Fruit fly (Drosophila melanogaster): ENCODE data around the gene kmg.

DNA sequence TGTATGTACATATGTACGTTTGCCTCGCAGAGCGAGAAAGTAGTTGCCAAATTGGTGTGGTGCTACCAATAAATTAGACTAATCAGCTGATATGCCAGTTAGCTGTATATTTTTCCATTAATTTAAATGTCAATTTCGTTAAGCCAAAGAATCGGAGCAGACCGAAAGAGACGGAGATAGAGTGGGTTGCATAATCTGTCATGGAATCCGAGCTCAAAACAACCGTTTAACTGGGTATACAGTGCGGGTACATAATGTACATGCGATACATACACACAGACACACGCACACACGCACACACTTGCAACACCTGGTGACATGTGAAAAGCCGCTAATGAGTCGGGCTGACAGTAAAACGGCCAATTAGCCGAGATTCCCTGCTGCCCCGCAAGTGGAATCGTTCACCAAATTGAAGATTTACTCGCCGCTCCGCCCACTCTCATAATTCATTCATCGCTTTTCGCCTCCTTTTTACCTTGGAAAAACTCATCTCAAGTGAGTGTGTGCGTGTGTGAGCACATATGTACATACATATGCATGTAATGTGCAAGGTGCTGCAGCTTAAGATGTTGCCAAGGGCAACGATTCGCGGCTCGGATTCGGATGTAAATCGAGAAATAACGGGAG lies 30.8 kb downstream of the kmg start:
- TF ChIP-seq Dif (GFP tag; optimal IDR thresholded peaks at IDR 0.05; ENCODE audit: partially characterized antibody) (no peak), Hr78 (GFP tag; optimal IDR thresholded peaks at IDR 0.05) (no peak), OdsH (GFP tag; optimal IDR thresholded peaks at IDR 0.05) (no peak), Dfd (GFP tag; optimal IDR thresholded peaks at IDR 0.05) (no peak), h (GFP tag; optimal IDR thresholded peaks at IDR 0.05) (no peak), Sp1 (GFP tag; optimal IDR thresholded peaks at IDR 0.05) (no peak), GATAd (GFP tag; optimal IDR thresholded peaks at IDR 0.05) (no peak), CrebA (GFP tag; optimal IDR thresholded peaks at IDR 0.05; ENCODE audit: borderline replicate concordance) (no peak), psq (GFP tag; optimal IDR thresholded peaks at IDR 0.05) (no peak)
